Fruit fly (Drosophila melanogaster) whole organism, embryonic: ENCODE results near the gene mRpS35.

Experiments
- Antp ChIP-seq: fragments of 200-800 bp; sonication (Bioruptor generic); optimal IDR thresholded peaks from 3 replicates; lab custom pipeline; 2016; ENCODE audit warnings: missing biosample characterization, missing genetic modification characterization
- Awh ChIP-seq: fragments of 200-800 bp; sonication (Bioruptor generic); IDR thresholded peaks from 2 replicates; pipeline ENCODE4, ENCODE4 v1.3.6; 2022; ENCODE audit warnings: missing biosample characterization, missing genetic modification characterization
- CG13296 ChIP-seq: fragments of 200-800 bp; sonication (Bioruptor generic); optimal IDR thresholded peaks from 3 replicates; lab custom pipeline; 2018; ENCODE audit warnings: missing biosample characterization, mild to moderate bottlenecking, missing genetic modification characterization
- CG15479 ChIP-seq: fragments of 200-800 bp; sonication (Bioruptor generic); optimal IDR thresholded peaks from 3 replicates; lab custom pipeline; 2019; ENCODE audit warnings: missing biosample characterization, mild to moderate bottlenecking, missing genetic modification characterization, moderate library complexity
- CG16779 ChIP-seq: fragments of 200-800 bp; sonication (Bioruptor generic); IDR thresholded peaks from 2 replicates; pipeline ENCODE4 v1.3.6; 2022; ENCODE audit warnings: missing biosample characterization, missing genetic modification characterization
- CG17385 ChIP-seq: fragments of 200-800 bp; sonication (Bioruptor generic); optimal IDR thresholded peaks from 3 replicates; lab custom pipeline; 2018; ENCODE audit warnings: missing biosample characterization, mild to moderate bottlenecking, missing genetic modification characterization
- CG18011 ChIP-seq: fragments of 200-800 bp; sonication (Bioruptor generic); optimal IDR thresholded peaks from 2 replicates; lab custom pipeline; 2017; ENCODE audit warnings: missing biosample characterization, missing genetic modification characterization, mild to moderate bottlenecking, moderate library complexity, missing genotype
- CG18599 ChIP-seq: fragments of 200-800 bp; sonication (Bioruptor generic); optimal IDR thresholded peaks from 3 replicates; lab custom pipeline; 2017; ENCODE audit warnings: missing biosample characterization, missing genetic modification characterization, mild to moderate bottlenecking, moderate library complexity, missing genetic modification reagents
- CG2116 ChIP-seq: fragments of 200-800 bp; sonication (Bioruptor generic); optimal IDR thresholded peaks from 3 replicates; lab custom pipeline; 2018; ENCODE audit warnings: missing biosample characterization, mild to moderate bottlenecking, missing genetic modification characterization
- CG2129 ChIP-seq: fragments of 200-800 bp; sonication (Bioruptor generic); IDR thresholded peaks from 2 replicates; pipeline ENCODE4 v1.3.6; 2022; ENCODE audit warnings: missing biosample characterization, missing genetic modification characterization; ENCODE audit not compliant: partially characterized antibody
- CG32772 ChIP-seq: fragments of 200-800 bp; sonication (Bioruptor generic); IDR thresholded peaks from 2 replicates; pipeline ENCODE4 v1.3.6; 2022; ENCODE audit warnings: missing biosample characterization, missing genetic modification characterization
- CG34224 ChIP-seq: fragments of 200-800 bp; sonication (Bioruptor generic); IDR thresholded peaks from 3 replicates; pipeline ENCODE4 v1.3.6; 2022; ENCODE audit warnings: missing biosample characterization, missing genetic modification characterization; ENCODE audit not compliant: partially characterized antibody
- CG6175 ChIP-seq: fragments of 200-800 bp; sonication (Bioruptor generic); IDR thresholded peaks from 3 replicates; pipeline ENCODE4 v1.3.6; 2022; ENCODE audit warnings: missing biosample characterization, missing genetic modification characterization
- CTCF ChIP-seq: fragments of 200-800 bp; sonication (Bioruptor generic); optimal IDR thresholded peaks from 2 replicates; lab custom pipeline; 2017; ENCODE audit warnings: missing biosample characterization, mild to moderate bottlenecking, missing genetic modification characterization, moderate library complexity
- Camta ChIP-seq: fragments of 200-800 bp; sonication (Bioruptor generic); optimal IDR thresholded peaks from 2 replicates; lab custom pipeline; 2016; ENCODE audit warnings: missing biosample characterization, missing genetic modification characterization
- Dref ChIP-seq: fragments of 200-800 bp; sonication (Bioruptor generic); IDR thresholded peaks from 2 replicates; pipeline ENCODE4 v1.3.6; 2022; ENCODE audit warnings: missing biosample characterization, missing genetic modification characterization
- Drgx ChIP-seq: fragments of 200-800 bp; sonication (Bioruptor generic); IDR thresholded peaks from 2 replicates; pipeline ENCODE4 v1.3.6; 2022; ENCODE audit warnings: missing biosample characterization, missing genetic modification characterization
- E2f1 ChIP-seq: fragments of 200-800 bp; sonication (Bioruptor generic); IDR thresholded peaks from 2 replicates; pipeline ENCODE4 v1.3.6; 2022; ENCODE audit warnings: missing biosample characterization, missing genetic modification characterization
- Eip74EF ChIP-seq, 2 experiments: fragments of 200-800 bp in 1 of 2; fragments of >200 bp in 1 of 2; sonication (Bioruptor generic) in 1 of 2; optimal IDR thresholded peaks; 2 replicates each; lab custom pipeline; 2017 to 2019; ENCODE audit warnings: missing biosample characterization in 2 of 2, missing genetic modification characterization in 2 of 2, mild to moderate bottlenecking in 1 of 2, moderate library complexity in 1 of 2
- HHEX ChIP-seq: fragments of 200-800 bp; sonication (Bioruptor generic); optimal IDR thresholded peaks from 3 replicates; lab custom pipeline; 2017; ENCODE audit warnings: missing biosample characterization, mild to moderate bottlenecking, missing genetic modification characterization, missing genetic modification reagents
- HLHmδ ChIP-seq: fragments of 200-800 bp; sonication (Bioruptor generic); optimal IDR thresholded peaks from 2 replicates; lab custom pipeline; 2018; ENCODE audit warnings: missing biosample characterization, mild to moderate bottlenecking, missing genetic modification characterization, moderate library complexity
- Hey ChIP-seq: fragments of 200-800 bp; sonication (Bioruptor generic); optimal IDR thresholded peaks from 3 replicates; lab custom pipeline; 2018; ENCODE audit warnings: missing biosample characterization, mild to moderate bottlenecking, missing genetic modification characterization
- Lhr ChIP-seq: fragments of 200-800 bp; sonication (Bioruptor generic); optimal IDR thresholded peaks from 3 replicates; lab custom pipeline; 2017; ENCODE audit warnings: mild to moderate bottlenecking, missing biosample characterization, missing genetic modification reagents, missing genetic modification characterization
- Med ChIP-seq: fragments of 200-800 bp; sonication (Bioruptor generic); peaks from one replicate; lab custom pipeline; 2016; ENCODE audit warnings: missing biosample characterization, missing genetic modification characterization, mild to moderate bottlenecking, inconsistent platforms, moderate library complexity
- Meics ChIP-seq: fragments of 200-800 bp; sonication (Bioruptor generic); optimal IDR thresholded peaks from 2 replicates; lab custom pipeline; 2017; ENCODE audit warnings: missing biosample characterization, mild to moderate bottlenecking, missing genetic modification characterization
- NC2β ChIP-seq: fragments of 200-800 bp; sonication (Bioruptor generic); optimal IDR thresholded peaks from 2 replicates; lab custom pipeline; 2016; ENCODE audit warnings: missing biosample characterization, missing genetic modification characterization
- Optix ChIP-seq: fragments of 200-800 bp; sonication (Bioruptor generic); IDR thresholded peaks from 3 replicates; pipeline ENCODE4 v1.3.6; 2022; ENCODE audit warnings: missing biosample characterization, missing genetic modification characterization
- Ptx1 ChIP-seq: fragments of 200-800 bp; sonication (Bioruptor generic); IDR thresholded peaks from 2 replicates; pipeline ENCODE4 v1.3.6; 2022; ENCODE audit warnings: missing biosample characterization, missing genetic modification characterization
- Side ChIP-seq: fragments of 200-800 bp; sonication (Bioruptor generic); optimal IDR thresholded peaks from 2 replicates; lab custom pipeline; 2016; ENCODE audit warnings: missing biosample characterization, missing genetic modification characterization
- Sin3A ChIP-seq: fragments of >200 bp; optimal IDR thresholded peaks from 2 replicates; lab custom pipeline; 2018
- Xrp1 ChIP-seq: fragments of 200-800 bp; sonication (Bioruptor generic); IDR thresholded peaks from 2 replicates; pipeline ENCODE4 v1.3.6; 2022; ENCODE audit warnings: missing biosample characterization, missing genetic modification characterization
- al ChIP-seq: fragments of 200-800 bp; sonication (Bioruptor generic); IDR thresholded peaks from 2 replicates; pipeline ENCODE4 v1.3.6; 2022; ENCODE audit warnings: missing biosample characterization, missing genetic modification characterization
- bsh ChIP-seq, 2 experiments: fragments of 200-800 bp; sonication (Bioruptor generic); optimal IDR thresholded peaks; 2 replicates each; lab custom pipeline; 2017 to 2018; ENCODE audit warnings: mild to moderate bottlenecking in 2 of 2, missing biosample characterization in 2 of 2, missing genetic modification characterization in 2 of 2, moderate library complexity in 1 of 2
- cad ChIP-seq: fragments of >200 bp; optimal IDR thresholded peaks from 2 replicates; lab custom pipeline; 2017; ENCODE audit warnings: missing biosample characterization, missing genetic modification characterization
- dimm ChIP-seq: fragments of 200-800 bp; sonication (Bioruptor generic); IDR thresholded peaks from 2 replicates; pipeline ENCODE4 v1.3.6; 2022; ENCODE audit warnings: missing biosample characterization, missing genetic modification characterization
- dmrt11E ChIP-seq: fragments of 200-800 bp; sonication (Bioruptor generic); optimal IDR thresholded peaks from 3 replicates; lab custom pipeline; 2018; ENCODE audit warnings: missing biosample characterization, mild to moderate bottlenecking, missing genetic modification characterization, moderate library complexity
- gfzf ChIP-seq: fragments of 200-800 bp; sonication (Bioruptor generic); optimal IDR thresholded peaks from 2 replicates; lab custom pipeline; 2016; ENCODE audit warnings: missing biosample characterization, mild to moderate bottlenecking, missing genetic modification characterization, moderate library complexity
- klu ChIP-seq: fragments of 200-800 bp; sonication (Bioruptor generic); IDR thresholded peaks from 2 replicates; pipeline ENCODE4 v1.3.6; 2022; ENCODE audit warnings: missing biosample characterization, missing genetic modification characterization
- lab ChIP-seq: fragments of 200-800 bp; sonication (Bioruptor generic); optimal IDR thresholded peaks from 3 replicates; lab custom pipeline; 2017; ENCODE audit warnings: missing biosample characterization, missing genetic modification characterization, mild to moderate bottlenecking, moderate library complexity, missing genetic modification reagents
- lola ChIP-seq, 3 experiments: fragments of >200 bp in 2 of 3; fragments of 200-800 bp in 1 of 3; sonication (Bioruptor generic) in 1 of 3; optimal IDR thresholded peaks; 2 replicates each; lab custom pipeline; 2017 to 2019; ENCODE audit warnings: missing biosample characterization in 3 of 3, missing genetic modification characterization in 3 of 3, mild to moderate bottlenecking in 1 of 3, moderate library complexity in 1 of 3
- nom ChIP-seq: fragments of 200-800 bp; sonication (Bioruptor generic); optimal IDR thresholded peaks from 2 replicates; lab custom pipeline; 2017; ENCODE audit warnings: missing biosample characterization, missing genetic modification characterization, mild to moderate bottlenecking, moderate library complexity, missing genetic modification reagents
- org-1 ChIP-seq: fragments of 200-800 bp; sonication (Bioruptor generic); optimal IDR thresholded peaks from 2 replicates; lab custom pipeline; 2017; ENCODE audit warnings: missing biosample characterization, missing genetic modification characterization
- pfk ChIP-seq: fragments of 200-800 bp; sonication (Bioruptor generic); optimal IDR thresholded peaks from 2 replicates; lab custom pipeline; 2018; ENCODE audit warnings: missing biosample characterization, mild to moderate bottlenecking, missing genetic modification characterization, moderate library complexity
- pho ChIP-seq: fragments of 200-800 bp; sonication (Bioruptor generic); optimal IDR thresholded peaks from 2 replicates; lab custom pipeline; 2016; ENCODE audit warnings: missing biosample characterization, missing genetic modification characterization
- row ChIP-seq: fragments of 200-800 bp; sonication (Bioruptor generic); IDR thresholded peaks from 3 replicates; pipeline ENCODE4 v1.3.6; 2022; ENCODE audit warnings: missing biosample characterization, missing genetic modification characterization
- scrt ChIP-seq: fragments of 200-800 bp; sonication (Bioruptor generic); optimal IDR thresholded peaks from 2 replicates; lab custom pipeline; 2018; ENCODE audit warnings: missing biosample characterization, mild to moderate bottlenecking, missing genetic modification characterization, moderate library complexity
- sd ChIP-seq: fragments of 200-800 bp; sonication (Bioruptor generic); optimal IDR thresholded peaks from 3 replicates; lab custom pipeline; 2018; ENCODE audit warnings: missing biosample characterization, mild to moderate bottlenecking, missing genetic modification characterization, moderate library complexity
- sqz ChIP-seq: fragments of 200-800 bp; sonication (Bioruptor generic); optimal IDR thresholded peaks from 3 replicates; lab custom pipeline; 2018; ENCODE audit warnings: missing biosample characterization, mild to moderate bottlenecking, missing genetic modification characterization
- stwl ChIP-seq: fragments of 200-800 bp; sonication (Bioruptor generic); optimal IDR thresholded peaks from 3 replicates; lab custom pipeline; 2018; ENCODE audit warnings: missing biosample characterization, mild to moderate bottlenecking, missing genetic modification characterization, moderate library complexity
- tup ChIP-seq: fragments of 200-800 bp; sonication (Bioruptor generic); optimal IDR thresholded peaks from 2 replicates; lab custom pipeline; 2016; ENCODE audit warnings: missing biosample characterization, mild to moderate bottlenecking, missing genetic modification characterization, moderate library complexity
- wdn ChIP-seq: fragments of 200-800 bp; sonication (Bioruptor generic); IDR thresholded peaks from 2 replicates; pipeline ENCODE4 v1.3.6; 2022; ENCODE audit warnings: missing biosample characterization, missing genetic modification characterization

The mRpS35 gene

DNA sequence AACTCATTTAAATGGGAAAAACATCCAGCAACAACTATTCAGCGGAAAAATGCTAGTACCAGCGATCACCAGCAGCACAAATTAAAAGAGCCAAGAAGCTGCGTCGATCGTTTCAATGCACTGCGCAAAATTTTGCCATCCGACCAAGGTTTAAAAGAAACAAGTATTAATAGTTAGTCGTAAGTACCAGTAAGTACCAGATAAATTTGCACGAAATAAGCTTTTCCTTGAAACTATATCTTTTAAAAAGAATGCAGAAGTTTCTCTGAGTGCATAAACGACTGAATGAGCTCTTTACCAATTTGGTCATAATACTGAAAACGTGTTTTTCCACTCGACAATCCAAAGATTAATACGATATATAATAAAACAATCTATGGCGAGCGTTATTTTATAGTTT, 47.5 kb upstream of the mRpS35 start (continued):
- TF ChIP-seq lola (GFP tag; optimal IDR thresholded peaks at IDR 0.05; lab: Kevin White, UChicago), result no peak
- TF ChIP-seq nom (GFP tag; lab: Kevin White, UChicago), result no peak
- no peak for TF ChIP-seq sqz
- TF ChIP-seq scrt (GFP tag; lab: Kevin White, UChicago), result peak; percentile 44
- TF ChIP-seq Antp, result peak; percentile 53
- TF ChIP-seq klu (GFP tag; lab: Robert Waterston, UW), result peak; percentile 68
- peak; percentile 20 for TF ChIP-seq dmrt11E
- peak; percentile 31 for TF ChIP-seq org-1 (GFP tag; lab: Kevin White, UChicago)
- TF ChIP-seq CG16779, result no peak
- TF ChIP-seq CG34224 (GFP tag; lab: Robert Waterston, UW), result no peak
- peak; percentile 70 for TF ChIP-seq Meics (GFP tag; lab: Kevin White, UChicago)
- TF ChIP-seq CG18599 (GFP tag; lab: Kevin White, UChicago), result peak; percentile 73
- 0 out of 2 replicates have a peak, but pooled peaks have one; percentile 59 for TF ChIP-seq wdn (GFP tag; lab: Robert Waterston, UW)
- TF ChIP-seq Ptx1 (GFP tag; lab: Robert Waterston, UW), result peak; percentile 76
- no peak for TF ChIP-seq Hey (tag; lab: Kevin White, UChicago)
- peak; percentile 63 for TF ChIP-seq CG17385
- TF ChIP-seq Lhr (GFP tag; lab: Kevin White, UChicago), result no peak
- no peak for TF ChIP-seq CG15479 (GFP tag; lab: Kevin White, UChicago)
- TF ChIP-seq HHEX (GFP tag; lab: Kevin White, UChicago), result peak; percentile 64
- TF ChIP-seq HLHmδ (GFP tag; lab: Kevin White, UChicago), result no peak
- no peak for TF ChIP-seq Sin3A (lab: Kevin White, UChicago)
- TF ChIP-seq CG32772 (GFP tag; lab: Robert Waterston, UW), result peak; percentile 58; the same call in 1 of the 2 replicates
- peak; percentile 78 for TF ChIP-seq row (GFP tag; lab: Robert Waterston, UW)
- no peak for TF ChIP-seq CG13296 (GFP tag; lab: Kevin White, UChicago)
- peak; percentile 13 for TF ChIP-seq CG2116 (GFP tag; lab: Kevin White, UChicago)
- TF ChIP-seq NC2β (GFP tag; lab: Kevin White, UChicago), result peak; percentile 57
- peak; percentile 82 for TF ChIP-seq lab (GFP tag; lab: Kevin White, UChicago)
- TF ChIP-seq tup (GFP tag; lab: Kevin White, UChicago), result no peak
- no peak for TF ChIP-seq cad (GFP tag; lab: Kevin White, UChicago)
- peak; percentile 71; the same call in 1 of the 2 replicates for TF ChIP-seq Awh
- TF ChIP-seq dimm, result no peak
- TF ChIP-seq CG6175 (GFP tag; lab: Robert Waterston, UW), result peak; percentile 37; the same call in 1 of the 3 replicates
- peak; percentile 98 for TF ChIP-seq Med (GFP tag; lab: Kevin White, UChicago)
- TF ChIP-seq sd, result no peak
- peak; percentile 75 for TF ChIP-seq Xrp1 (GFP tag; lab: Robert Waterston, UW)
- peak; percentile 61 for TF ChIP-seq E2f1
- no peak for TF ChIP-seq Dref (GFP tag; lab: Robert Waterston, UW)
- peak; percentile 56 for TF ChIP-seq Camta (GFP tag; lab: Kevin White, UChicago)
- TF ChIP-seq gfzf (GFP tag; lab: Kevin White, UChicago), result no peak
- peak; percentile 68 for TF ChIP-seq pho (GFP tag; lab: Kevin White, UChicago)
- no peak for TF ChIP-seq stwl (tag; lab: Kevin White, UChicago)
- peak; percentile 43 for TF ChIP-seq Side (GFP tag; lab: Kevin White, UChicago)
- TF ChIP-seq CTCF (GFP tag; lab: Kevin White, UChicago), result no peak
- peak; percentile 84 for TF ChIP-seq Drgx (GFP tag; lab: Robert Waterston, UW)
- TF ChIP-seq al (GFP tag; lab: Robert Waterston, UW), result peak; percentile 78
- peak in 1 of 2 experiments; percentile 45 for TF ChIP-seq Eip74EF (GFP tag; optimal IDR thresholded peaks at IDR 0.05; lab: Kevin White, UChicago)
- TF ChIP-seq Optix (GFP tag; lab: Robert Waterston, UW), result no peak
- TF ChIP-seq CG2129 (GFP tag; lab: Robert Waterston, UW), result no peak
- TF ChIP-seq pfk (GFP tag; lab: Kevin White, UChicago), result no peak
- peak in 1 of 2 experiments; percentile 65 for TF ChIP-seq bsh (GFP tag; optimal IDR thresholded peaks at IDR 0.05; lab: Kevin White, UChicago)
- TF ChIP-seq CG18011 (GFP tag; lab: Kevin White, UChicago), result peak; percentile 38
